Fruit fly (Drosophila melanogaster) whole organism, prepupa: ENCODE measurements around the gene CG3165.
A peak's percentile ranks its signal among the peaks of the same experiment; 100 is the strongest.

ENCODE experiments used
- Blimp-1 ChIP-seq: fragments of 200-800 bp; sonication (Bioruptor generic); optimal IDR thresholded peaks from 3 replicates; lab custom pipeline; 2017; ENCODE audit warnings: missing biosample characterization, missing genetic modification characterization, mild to moderate bottlenecking, moderate library complexity, missing genetic modification reagents
- CG10631 ChIP-seq: fragments of 200-800 bp; sonication (Bioruptor generic); optimal IDR thresholded peaks from 2 replicates; lab custom pipeline; 2016; ENCODE audit warnings: missing biosample characterization, missing genetic modification characterization
- CG10669 ChIP-seq: fragments of 200-800 bp; sonication (Bioruptor generic); optimal IDR thresholded peaks from 3 replicates; lab custom pipeline; 2018; ENCODE audit warnings: missing biosample characterization, mild to moderate bottlenecking, missing genetic modification characterization, moderate library complexity
- CG11294 ChIP-seq: fragments of 200-800 bp; sonication (Bioruptor generic); IDR thresholded peaks from 2 replicates; pipeline ENCODE4 v1.3.6; 2022; ENCODE audit warnings: missing biosample characterization, missing genetic modification characterization
- CG11762 ChIP-seq: fragments of 200-800 bp; sonication (Bioruptor generic); optimal IDR thresholded peaks from 3 replicates; lab custom pipeline; 2016; ENCODE audit warnings: missing biosample characterization, missing genetic modification characterization; ENCODE audit not compliant: insufficient read depth
- CG11902 ChIP-seq: fragments of 200-800 bp; sonication (Bioruptor generic); optimal IDR thresholded peaks from 3 replicates; lab custom pipeline; 2016; ENCODE audit warnings: missing biosample characterization, missing genetic modification characterization
- CG15336 ChIP-seq: fragments of 200-800 bp; sonication (Bioruptor generic); IDR thresholded peaks from 2 replicates; pipeline ENCODE4 v1.3.6; 2022; ENCODE audit warnings: missing biosample characterization, missing genetic modification characterization
- CG1621 ChIP-seq: fragments of 200-800 bp; sonication (Bioruptor generic); optimal IDR thresholded peaks from 3 replicates; lab custom pipeline; 2018; ENCODE audit warnings: missing biosample characterization, mild to moderate bottlenecking, missing genetic modification characterization
- CG16779 ChIP-seq: fragments of 200-800 bp; sonication (Bioruptor generic); optimal IDR thresholded peaks from 3 replicates; lab custom pipeline; 2017; ENCODE audit warnings: missing biosample characterization, mild to moderate bottlenecking, missing genetic modification characterization
- CG3032 ChIP-seq: fragments of 200-800 bp; optimal IDR thresholded peaks from 2 replicates; lab custom pipeline; 2019; ENCODE audit warnings: missing biosample characterization, mild to moderate bottlenecking, missing genetic modification characterization, moderate library complexity
- CG31627 ChIP-seq: fragments of 200-800 bp; sonication (Bioruptor generic); optimal IDR thresholded peaks from 3 replicates; lab custom pipeline; 2016; ENCODE audit warnings: missing biosample characterization, missing genetic modification characterization
- CG32006 ChIP-seq: fragments of 200-800 bp; sonication (Bioruptor generic); optimal IDR thresholded peaks from 3 replicates; lab custom pipeline; 2017; ENCODE audit warnings: missing biosample characterization, mild to moderate bottlenecking, missing genetic modification characterization
- CG3919 ChIP-seq: fragments of 200-800 bp; sonication (Bioruptor generic); optimal IDR thresholded peaks from 3 replicates; lab custom pipeline; 2016; ENCODE audit warnings: missing biosample characterization, missing genetic modification characterization
- CG4318 ChIP-seq: fragments of 200-800 bp; sonication (Bioruptor generic); optimal IDR thresholded peaks from 3 replicates; lab custom pipeline; 2017; ENCODE audit warnings: missing biosample characterization, mild to moderate bottlenecking, missing genetic modification characterization
- CG6163 ChIP-seq: fragments of 200-800 bp; sonication (Bioruptor generic); IDR thresholded peaks from 3 replicates; pipeline ENCODE4 v1.3.6; 2022; ENCODE audit warnings: missing biosample characterization, missing genetic modification characterization
- CG6276 ChIP-seq: fragments of 200-800 bp; sonication (Bioruptor generic); optimal IDR thresholded peaks from 2 replicates; lab custom pipeline; 2017; ENCODE audit warnings: missing biosample characterization, mild to moderate bottlenecking, missing genetic modification characterization
- CG6792 ChIP-seq: fragments of 200-800 bp; sonication (Bioruptor generic); optimal IDR thresholded peaks from 3 replicates; lab custom pipeline; 2016; ENCODE audit warnings: missing biosample characterization, missing genetic modification characterization
- CG6808 ChIP-seq: fragments of 200-800 bp; sonication (Bioruptor generic); optimal IDR thresholded peaks from 3 replicates; lab custom pipeline; 2017; ENCODE audit warnings: missing biosample characterization, missing genetic modification characterization, mild to moderate bottlenecking, moderate library complexity, missing genetic modification reagents
- CG6854 ChIP-seq: fragments of 200-800 bp; sonication (Bioruptor generic); optimal IDR thresholded peaks from 2 replicates; lab custom pipeline; 2017; ENCODE audit warnings: missing biosample characterization, mild to moderate bottlenecking, missing genetic modification characterization
- CG7368 ChIP-seq: fragments of 200-800 bp; sonication (Bioruptor generic); optimal IDR thresholded peaks from 3 replicates; lab custom pipeline; 2016; ENCODE audit warnings: missing biosample characterization, missing genetic modification characterization
- CG8119 ChIP-seq: fragments of 200-800 bp; sonication (Bioruptor generic); IDR thresholded peaks from 3 replicates; pipeline ENCODE4 v1.3.6; 2022; ENCODE audit warnings: missing biosample characterization, missing genetic modification characterization
- CG8319 ChIP-seq: fragments of 200-800 bp; sonication (Bioruptor generic); optimal IDR thresholded peaks from 3 replicates; lab custom pipeline; 2016; ENCODE audit warnings: missing biosample characterization, missing genetic modification characterization
- CG8632 ChIP-seq: fragments of 200-800 bp; sonication (Bioruptor generic); optimal IDR thresholded peaks from 3 replicates; lab custom pipeline; 2016; ENCODE audit warnings: missing biosample characterization, missing genetic modification characterization
- CG9139 ChIP-seq: fragments of 200-800 bp; sonication (Bioruptor generic); optimal IDR thresholded peaks from 3 replicates; lab custom pipeline; 2017; ENCODE audit warnings: missing biosample characterization, mild to moderate bottlenecking, missing genetic modification characterization
- Eip75B ChIP-seq: fragments of 200-800 bp; sonication (Bioruptor generic); optimal IDR thresholded peaks from 3 replicates; lab custom pipeline; 2016; ENCODE audit warnings: missing biosample characterization, missing genetic modification characterization
- Eip93F ChIP-seq: fragments of 200-800 bp; sonication (Bioruptor generic); optimal IDR thresholded peaks from 2 replicates; lab custom pipeline; 2016; ENCODE audit warnings: missing biosample characterization, mild to moderate bottlenecking, missing genetic modification characterization
- Ets21C ChIP-seq: fragments of 200-800 bp; sonication (Bioruptor generic); optimal IDR thresholded peaks from 3 replicates; lab custom pipeline; 2016; ENCODE audit warnings: missing biosample characterization, missing genetic modification characterization
- Ets96B ChIP-seq: fragments of 200-800 bp; optimal IDR thresholded peaks from 2 replicates; lab custom pipeline; 2019; ENCODE audit warnings: missing biosample characterization, mild to moderate bottlenecking, missing genetic modification characterization, moderate library complexity
- Hr38 ChIP-seq: sonication (Bioruptor generic); optimal IDR thresholded peaks from 2 replicates; lab custom pipeline; 2016; ENCODE audit warnings: missing biosample characterization, missing genetic modification characterization
- Hr39 ChIP-seq: fragments of 200-800 bp; sonication (Bioruptor generic); optimal IDR thresholded peaks from 2 replicates; lab custom pipeline; 2016; ENCODE audit warnings: missing biosample characterization, missing genetic modification characterization
- Hr4 ChIP-seq: fragments of 200-800 bp; sonication (Bioruptor generic); optimal IDR thresholded peaks from 3 replicates; lab custom pipeline; 2016; ENCODE audit warnings: missing biosample characterization, missing genetic modification characterization
- Lpt ChIP-seq: fragments of 200-800 bp; sonication (Bioruptor generic); optimal IDR thresholded peaks from 3 replicates; lab custom pipeline; 2016; ENCODE audit warnings: missing biosample characterization, missing genetic modification characterization
- Met ChIP-seq: fragments of 200-800 bp; sonication (Bioruptor generic); optimal IDR thresholded peaks from 3 replicates; lab custom pipeline; 2016; ENCODE audit warnings: missing biosample characterization, missing genetic modification characterization
- Smox ChIP-seq: fragments of 200-800 bp; sonication (Bioruptor generic); optimal IDR thresholded peaks from 3 replicates; lab custom pipeline; 2016; ENCODE audit warnings: missing biosample characterization, missing genetic modification characterization
- Sox102F ChIP-seq: fragments of 200-800 bp; sonication (Bioruptor generic); optimal IDR thresholded peaks from 2 replicates; lab custom pipeline; 2016; ENCODE audit warnings: missing biosample characterization, mild to moderate bottlenecking, missing genetic modification characterization
- Sox15 ChIP-seq: fragments of 200-800 bp; sonication (Bioruptor generic); optimal IDR thresholded peaks from 3 replicates; lab custom pipeline; 2016; ENCODE audit warnings: missing biosample characterization, missing genetic modification characterization
- achi ChIP-seq: fragments of 200-800 bp; sonication (Bioruptor generic); optimal IDR thresholded peaks from 3 replicates; lab custom pipeline; 2016; ENCODE audit warnings: missing biosample characterization, missing genetic modification characterization
- acj6 ChIP-seq: fragments of 200-800 bp; sonication (Bioruptor generic); optimal IDR thresholded peaks from 3 replicates; lab custom pipeline; 2016; ENCODE audit warnings: missing biosample characterization, missing genetic modification characterization
- dsx ChIP-seq: fragments of 200-800 bp; optimal IDR thresholded peaks from 3 replicates; lab custom pipeline; 2019; ENCODE audit warnings: missing biosample characterization, mild to moderate bottlenecking, missing genetic modification characterization, moderate library complexity; ENCODE audit not compliant: poor library complexity, severe bottlenecking
- eg ChIP-seq: fragments of 200-800 bp; sonication (Bioruptor generic); IDR thresholded peaks from 3 replicates; pipeline ENCODE4 v1.3.6; 2022; ENCODE audit warnings: missing biosample characterization, missing genetic modification characterization
- fd59A ChIP-seq: fragments of 200-800 bp; sonication (Bioruptor generic); optimal IDR thresholded peaks from 2 replicates; lab custom pipeline; 2017; ENCODE audit warnings: missing biosample characterization, mild to moderate bottlenecking, missing genetic modification characterization, missing genetic modification reagents
- fd85E ChIP-seq: fragments of 200-800 bp; sonication (Bioruptor generic); optimal IDR thresholded peaks from 3 replicates; lab custom pipeline; 2016; ENCODE audit warnings: missing biosample characterization, missing genetic modification characterization
- lz ChIP-seq: fragments of 200-800 bp; sonication (Bioruptor generic); optimal IDR thresholded peaks from 3 replicates; lab custom pipeline; 2016; ENCODE audit warnings: missing biosample characterization, missing genetic modification characterization
- pdm3 ChIP-seq: fragments of 200-800 bp; sonication (Bioruptor generic); optimal IDR thresholded peaks from 3 replicates; lab custom pipeline; 2016; ENCODE audit warnings: missing biosample characterization, missing genetic modification characterization
- salr ChIP-seq, 2 experiments: fragments of 200-800 bp; sonication (Bioruptor generic); optimal IDR thresholded peaks; 3 replicates each; lab custom pipeline; 2016 to 2018; ENCODE audit warnings: missing biosample characterization in 2 of 2, missing genetic modification characterization in 2 of 2, mild to moderate bottlenecking in 1 of 2
- spab ChIP-seq: fragments of 200-800 bp; sonication (Bioruptor generic); optimal IDR thresholded peaks from 2 replicates; lab custom pipeline; 2017; ENCODE audit warnings: missing biosample characterization, mild to moderate bottlenecking, missing genetic modification characterization, missing genetic modification reagents
- ss ChIP-seq, 2 experiments: fragments of 200-800 bp; sonication (Bioruptor generic); optimal IDR thresholded peaks; 2 replicates in 1 of 2; 3 replicates in 1 of 2; lab custom pipeline; 2017 to 2018; ENCODE audit warnings: mild to moderate bottlenecking in 2 of 2, missing biosample characterization in 2 of 2, missing genetic modification characterization in 2 of 2, moderate library complexity in 1 of 2
- svp ChIP-seq: fragments of 200-800 bp; sonication (Bioruptor generic); peaks from one replicate; lab custom pipeline; 2016; ENCODE audit warnings: missing biosample characterization, missing genetic modification characterization
- topi ChIP-seq: fragments of 200-800 bp; sonication (Bioruptor generic); optimal IDR thresholded peaks from 3 replicates; lab custom pipeline; 2016; ENCODE audit warnings: missing biosample characterization, missing genetic modification characterization

The CG3165 gene

DNA sequence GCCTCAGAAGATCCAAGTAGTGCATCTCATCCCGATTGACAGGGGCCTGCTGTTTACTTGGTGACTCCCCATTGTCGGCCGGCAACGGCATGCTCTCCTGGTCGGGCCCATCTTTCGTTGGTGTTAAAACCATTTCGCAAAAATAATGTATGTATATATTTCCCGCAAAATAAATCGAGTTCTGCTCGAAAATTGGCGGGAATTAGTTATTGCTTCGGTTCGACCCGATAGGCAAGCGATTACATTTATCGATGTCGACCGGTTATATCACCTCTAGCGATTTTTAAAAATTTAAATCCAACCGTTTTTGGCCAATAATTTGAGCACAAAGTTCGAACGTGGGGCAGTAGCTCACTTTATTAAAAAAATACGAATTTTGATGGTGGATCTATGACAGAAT is 7.5 kb upstream of the CG3165 start, which contains the start of gene Ts:
Ts (minus strand) TSS at position 201 of the 400 bp plus-strand sequence.
- no peak for TF ChIP-seq Blimp-1 (GFP tag; lab: Kevin White, UChicago)
- TF ChIP-seq CG3032 (tag; lab: Kevin White, UChicago), result no peak
- TF ChIP-seq Eip93F (GFP tag; lab: Kevin White, UChicago), result no peak
- no peak for TF ChIP-seq CG10669 (GFP tag; lab: Kevin White, UChicago)
- no peak for TF ChIP-seq CG9139 (GFP tag; lab: Kevin White, UChicago)
- no peak for TF ChIP-seq lz
- no peak for TF ChIP-seq CG11294 (GFP tag; lab: Robert Waterston, UW)
- TF ChIP-seq CG6276 (GFP tag; lab: Kevin White, UChicago), result no peak
- TF ChIP-seq Eip75B (GFP tag; lab: Kevin White, UChicago), result no peak
- TF ChIP-seq svp, result no peak
- TF ChIP-seq CG10631 (GFP tag; lab: Kevin White, UChicago), result no peak
- TF ChIP-seq fd85E (GFP tag; lab: Kevin White, UChicago), result no peak
- no peak for TF ChIP-seq spab (GFP tag; lab: Kevin White, UChicago)

DNA sequence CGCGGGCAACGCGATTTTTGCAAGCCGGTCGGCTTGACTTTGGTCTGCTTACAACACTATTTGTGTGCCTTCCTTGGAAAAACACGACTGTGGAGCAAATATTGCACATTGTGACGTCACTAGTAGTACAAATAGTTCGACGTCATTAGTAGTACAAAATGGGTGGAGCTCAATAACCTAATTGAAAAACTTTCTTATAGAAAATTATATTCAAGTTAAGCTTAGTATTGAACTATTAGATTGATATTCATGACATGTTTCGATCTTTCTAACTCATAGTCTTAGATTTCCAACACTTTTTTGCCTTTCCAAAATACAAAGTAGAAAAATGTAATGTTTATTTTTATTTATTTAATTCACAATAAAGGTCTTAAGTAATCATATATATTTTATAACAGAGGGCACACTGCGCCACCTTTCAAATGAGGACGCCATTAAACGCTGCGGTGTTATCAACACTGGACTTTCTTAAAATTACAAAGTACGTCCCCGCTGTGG is 4.4 kb upstream of the CG3165 start, which contains the start of the genes Rrp1 and gammaTub23C:
Rrp1 (minus strand) TSS at position 70 of the 498 bp plus-strand sequence.
gammaTub23C (plus strand) TSS at position 453 of the 498 bp plus-strand sequence.
- TF ChIP-seq topi (GFP tag; lab: Kevin White, UChicago), result peak; percentile 89
- TF ChIP-seq CG6163 (GFP tag; lab: Robert Waterston, UW), result peak; percentile 76
- peak; percentile 91 for TF ChIP-seq achi (GFP tag; lab: Kevin White, UChicago)
- TF ChIP-seq Ets96B (tag; lab: Kevin White, UChicago), result peak; percentile 87
- peak; percentile 86 for TF ChIP-seq CG15336 (GFP tag; lab: Robert Waterston, UW)
- TF ChIP-seq dsx (GFP tag; lab: Kevin White, UChicago), result peak; percentile 90
- peak; percentile 84 for TF ChIP-seq Met (GFP tag; lab: Kevin White, UChicago)
- peak; percentile 91 for TF ChIP-seq CG3919 (GFP tag; lab: Kevin White, UChicago)
- no peak for TF ChIP-seq CG6276 (GFP tag; lab: Kevin White, UChicago)
- no peak for TF ChIP-seq fd85E (GFP tag; lab: Kevin White, UChicago)
- TF ChIP-seq CG4318, result peak; percentile 89
- peak in 1 of 2 experiments; percentile 53 for TF ChIP-seq salr (GFP tag; optimal IDR thresholded peaks at IDR 0.05; lab: Kevin White, UChicago)
- peak; percentile 78 to 91 for TF ChIP-seq ss (GFP tag; optimal IDR thresholded peaks at IDR 0.05; lab: Kevin White, UChicago)
- TF ChIP-seq Hr39, result peak; percentile 88
- peak; percentile 90 for TF ChIP-seq CG8632 (GFP tag; lab: Kevin White, UChicago)
- TF ChIP-seq CG6854, result peak; percentile 40
- TF ChIP-seq CG6792 (GFP tag; lab: Kevin White, UChicago), result peak; percentile 89
- TF ChIP-seq CG8119 (GFP tag; lab: Robert Waterston, UW), result peak; percentile 88
- peak; percentile 85 for TF ChIP-seq Smox (GFP tag; lab: Kevin White, UChicago)
- peak; percentile 93 for TF ChIP-seq CG11902 (GFP tag; lab: Kevin White, UChicago)
- no peak for TF ChIP-seq Hr38 (GFP tag; lab: Kevin White, UChicago)
- TF ChIP-seq acj6, result peak; percentile 92
- peak; percentile 91 for TF ChIP-seq Hr4
- peak; percentile 94 for TF ChIP-seq CG10631 (GFP tag; lab: Kevin White, UChicago)
- TF ChIP-seq CG3032 (tag; lab: Kevin White, UChicago), result peak; percentile 90
- peak; percentile 84 for TF ChIP-seq Sox102F
- TF ChIP-seq CG6808 (GFP tag; lab: Kevin White, UChicago), result peak; percentile 90
- no peak for TF ChIP-seq CG7368 (GFP tag; lab: Kevin White, UChicago)
- peak; percentile 80 for TF ChIP-seq Ets21C (GFP tag; lab: Kevin White, UChicago)
- peak; percentile 91 for TF ChIP-seq pdm3 (GFP tag; lab: Kevin White, UChicago)
- TF ChIP-seq CG8319 (GFP tag; lab: Kevin White, UChicago), result peak; percentile 90
- TF ChIP-seq CG1621 (tag; lab: Kevin White, UChicago), result peak; percentile 66
- peak; percentile 85 for TF ChIP-seq eg
- TF ChIP-seq spab (GFP tag; lab: Kevin White, UChicago), result peak; percentile 84
- TF ChIP-seq CG31627, result peak; percentile 90
- peak; percentile 88 for TF ChIP-seq Lpt (GFP tag; lab: Kevin White, UChicago)
- peak; percentile 90 for TF ChIP-seq CG11762 (GFP tag; lab: Kevin White, UChicago)
- peak; percentile 94 for TF ChIP-seq Sox15 (GFP tag; lab: Kevin White, UChicago)
- TF ChIP-seq CG32006 (GFP tag; lab: Kevin White, UChicago), result peak; percentile 96
- no peak for TF ChIP-seq svp
- peak; percentile 88 for TF ChIP-seq fd59A (GFP tag; lab: Kevin White, UChicago)
- TF ChIP-seq CG16779 (tag; lab: Kevin White, UChicago), result no peak
